Worm (Caenorhabditis elegans) whole organism, early embryonic: ENCODE measurements around the gene F47B8.10.
"Not testable (repeated sequence)": the region's sequence is repeated elsewhere in the genome, so short reads cannot be mapped to it uniquely, and the experiment has no call there.

Experiments used
- B0310.2 ChIP-seq: sonication (generic microtip); optimal IDR thresholded peaks from 2 replicates; lab custom pipeline; 2016; ENCODE audit warnings: mild to moderate bottlenecking, missing genetic modification characterization, missing compliant biosample characterization
- F13C5.2 ChIP-seq: sonication (generic microtip); optimal IDR thresholded peaks from 2 replicates; lab custom pipeline; 2017; ENCODE audit warnings: mild to moderate bottlenecking, missing genetic modification characterization, inconsistent platforms, missing compliant biosample characterization
- aly-1 ChIP-seq: sonication (generic microtip); optimal IDR thresholded peaks from 2 replicates; lab custom pipeline; 2016; ENCODE audit warnings: missing genetic modification characterization, missing compliant biosample characterization
- ama-1 ChIP-seq: fragments of 150-350 bp; optimal IDR thresholded peaks from 2 replicates; lab custom pipeline; 2014
- ceh-36 ChIP-seq: sonication (generic microtip); optimal IDR thresholded peaks from 2 replicates; lab custom pipeline; 2016; ENCODE audit warnings: missing genetic modification characterization, inconsistent platforms, missing compliant biosample characterization
- ets-7 ChIP-seq: sonication (generic microtip); optimal IDR thresholded peaks from 2 replicates; lab custom pipeline; 2016; ENCODE audit warnings: missing genotype, missing genetic modification characterization, missing compliant biosample characterization
- flt-1 ChIP-seq: fragments of 200-800 bp; sonication (Bioruptor generic); IDR thresholded peaks from 2 replicates; pipeline ENCODE4 v1.3.6; 2022; ENCODE audit warnings: missing genetic modification characterization, missing compliant biosample characterization
- hmbx-1 ChIP-seq: sonication (generic microtip); optimal IDR thresholded peaks from 2 replicates; lab custom pipeline; 2016; ENCODE audit warnings: mild to moderate bottlenecking, missing genetic modification characterization, missing compliant biosample characterization
- hmg-4 ChIP-seq: fragments of 200-800 bp; sonication (Bioruptor generic); optimal IDR thresholded peaks from 2 replicates; lab custom pipeline; 2018; ENCODE audit warnings: mild to moderate bottlenecking, missing genetic modification characterization, missing compliant biosample characterization
- hnd-1 ChIP-seq: sonication (generic microtip); optimal IDR thresholded peaks from 2 replicates; lab custom pipeline; 2016; ENCODE audit warnings: missing genetic modification characterization, missing compliant biosample characterization
- sea-1 ChIP-seq: fragments of 200-800 bp; sonication (Bioruptor generic); conservative IDR thresholded peaks from 2 replicates; pipeline ENCODE4 v1.3.6; 2022; ENCODE audit warnings: missing genetic modification characterization, missing compliant biosample characterization
- tbx-11 ChIP-seq: fragments of 200-800 bp; sonication (Bioruptor generic); IDR thresholded peaks from 2 replicates; pipeline ENCODE4 v1.3.6; 2022; ENCODE audit warnings: missing genetic modification characterization, missing compliant biosample characterization
- tbx-37 ChIP-seq: fragments of 200-800 bp; sonication (Bioruptor generic); conservative IDR thresholded peaks from 2 replicates; pipeline ENCODE4 v1.3.6; 2022; ENCODE audit warnings: missing genetic modification reagents, missing genetic modification characterization, missing compliant biosample characterization
- tra-4 ChIP-seq: sonication (generic microtip); optimal IDR thresholded peaks from 2 replicates; lab custom pipeline; 2017; ENCODE audit warnings: missing genetic modification characterization, missing compliant biosample characterization

ce11 chrV:14306771-14307170, 35.0 kb upstream of the F47B8.10 start, which contains the start of gene spig-4:
- not testable (repeated sequence) for TF ChIP-seq ama-1 (lab: Kevin White, UChicago); tbx-11; flt-1; hmg-4; aly-1 (tag; lab: Kevin White, UChicago); sea-1 (GFP tag; lab: Robert Waterston, UW); tra-4 (tag; lab: Kevin White, UChicago); ets-7 (tag; lab: Kevin White, UChicago); ceh-36 (tag; lab: Kevin White, UChicago); tbx-37 (GFP tag; lab: Robert Waterston, UW); B0310.2 (tag; lab: Kevin White, UChicago); F13C5.2 (tag; lab: Kevin White, UChicago); hmbx-1; hnd-1
